Fruit fly (Drosophila melanogaster): Measurements from ENCODE around the gene Nha1.

Gene Nha1

dm6 chr2L:6830264-6830729, 39.9 kb downstream of the Nha1 start (continued):
- TF ChIP-seq tx (GFP tag; optimal IDR thresholded peaks at IDR 0.05), result no peak
- peak; percentile 12 for TF ChIP-seq CG3407 (GFP tag; optimal IDR thresholded peaks at IDR 0.05)
- TF ChIP-seq phol (tag; optimal IDR thresholded peaks at IDR 0.05), result peak; percentile 66
- no peak for TF ChIP-seq so (GFP tag; IDR thresholded peaks at IDR 0.05)
- TF ChIP-seq org-1 (GFP tag; optimal IDR thresholded peaks at IDR 0.05), result peak; percentile 24
- peak; percentile 35 for TF ChIP-seq cwo (GFP tag; optimal IDR thresholded peaks at IDR 0.05)
- peak; percentile 70 for TF ChIP-seq CG7839 (tag; optimal IDR thresholded peaks at IDR 0.05)

dm6 chr2L:6827558-6828122, 42.5 kb downstream of the Nha1 start:
- TF ChIP-seq hkb (optimal IDR thresholded peaks at IDR 0.05) (no peak), hkb (GFP tag; IDR thresholded peaks at IDR 0.05) (no peak), sd (tag; optimal IDR thresholded peaks at IDR 0.05) (peak; percentile 52), sens-2 (GFP tag; IDR thresholded peaks at IDR 0.05) (peak; percentile 63), HLHmδ (GFP tag; optimal IDR thresholded peaks at IDR 0.05) (no peak), dysf (GFP tag; IDR thresholded peaks at IDR 0.05) (no peak), insv (GFP tag; optimal IDR thresholded peaks at IDR 0.05) (peak; percentile 43 to 95), CG34376 (GFP tag; optimal IDR thresholded peaks at IDR 0.05) (peak; percentile 73), sug (tag; optimal IDR thresholded peaks at IDR 0.05) (peak; percentile 86), grn (GFP tag; optimal IDR thresholded peaks at IDR 0.05) (peak; percentile 60), CG17802 (tag; optimal IDR thresholded peaks at IDR 0.05) (no peak), exex (tag; optimal IDR thresholded peaks at IDR 0.05) (peak; percentile 84), ham (GFP tag; IDR thresholded peaks at IDR 0.05) (peak; percentile 37; the same call in 1 of the 2 replicates), mld (GFP tag; IDR thresholded peaks at IDR 0.05; ENCODE audit: partially characterized antibody) (no peak), CG14667 (GFP tag; IDR thresholded peaks at IDR 0.05) (no peak), E2f1 (GFP tag; IDR thresholded peaks at IDR 0.05) (no peak), CG4854 (GFP tag; optimal IDR thresholded peaks at IDR 0.05) (no peak), CG11093 (GFP tag; IDR thresholded peaks at IDR 0.05) (no peak)

dm6 chr2L:6826298-6826697, 43.9 kb downstream of the Nha1 start:
- TF ChIP-seq sisA (GFP tag; IDR thresholded peaks at IDR 0.05) (no peak), CG15696 (tag; optimal IDR thresholded peaks at IDR 0.05) (peak; percentile 49), Kr (GFP tag; optimal IDR thresholded peaks at IDR 0.05) (peak; percentile 66), CG2199 (GFP tag; IDR thresholded peaks at IDR 0.05) (0 out of 3 replicates have a peak, but pooled peaks have one; percentile 76), tll (GFP tag; optimal IDR thresholded peaks at IDR 0.05) (peak in 1 of 2 experiments; percentile 92), fd102C (GFP tag; optimal IDR thresholded peaks at IDR 0.05) (peak; percentile 28), zen (tag; optimal IDR thresholded peaks at IDR 0.05) (peak; percentile 7), dmrt11E (tag; optimal IDR thresholded peaks at IDR 0.05) (peak; percentile 23), ac (GFP tag; optimal IDR thresholded peaks at IDR 0.05) (peak; percentile 10), HmgD (GFP tag; optimal IDR thresholded peaks at IDR 0.05) (no peak), salm (tag; optimal IDR thresholded peaks at IDR 0.05) (peak; percentile 32), CG9727 (GFP tag; optimal IDR thresholded peaks at IDR 0.05) (peak; percentile 21), CG8924 (tag; optimal IDR thresholded peaks at IDR 0.05) (no peak), CG2202 (tag; optimal IDR thresholded peaks at IDR 0.05) (peak; percentile 20), CG15479 (GFP tag; optimal IDR thresholded peaks at IDR 0.05) (peak; percentile 75), CG10431 (GFP tag; optimal IDR thresholded peaks at IDR 0.05) (peak; percentile 36), CG33213 (GFP tag; optimal IDR thresholded peaks at IDR 0.05) (no peak), CG17359 (tag; optimal IDR thresholded peaks at IDR 0.05) (no peak), Nf-YB (GFP tag; optimal IDR thresholded peaks at IDR 0.05) (peak; percentile 19), cad (GFP tag; optimal IDR thresholded peaks at IDR 0.05) (peak; percentile 71), CG33557 (GFP tag; optimal IDR thresholded peaks at IDR 0.05) (peak; percentile 48)
